Fruit fly (Drosophila melanogaster): ENCODE results near the gene CG33099.

Gene CG33099

dm6 chr3R:22547585-22548022 lies 17.2 kb upstream of the CG33099 start, which contains the start of gene AdipoR (continued):
- TF ChIP-seq Side (GFP tag; optimal IDR thresholded peaks at IDR 0.05): peak; percentile 19
- TF ChIP-seq CG10147 (GFP tag; optimal IDR thresholded peaks at IDR 0.05): peak; percentile 39
- peak; percentile 97 for TF ChIP-seq pzg (GFP tag; optimal IDR thresholded peaks at IDR 0.05)
- peak; percentile 79 for TF ChIP-seq sens (GFP tag)
- peak; percentile 33 for TF ChIP-seq pfk (GFP tag; optimal IDR thresholded peaks at IDR 0.05)
- peak; percentile 55 for TF ChIP-seq knrl (GFP tag; IDR thresholded peaks at IDR 0.05; ENCODE audit: partially characterized antibody)
- peak; percentile 58 for TF ChIP-seq Ets97D (GFP tag; optimal IDR thresholded peaks at IDR 0.05)
- peak; percentile 14 for TF ChIP-seq CG13775 (GFP tag; optimal IDR thresholded peaks at IDR 0.05)
- TF ChIP-seq CG13296 (GFP tag; optimal IDR thresholded peaks at IDR 0.05): no peak
- peak; percentile 5 for TF ChIP-seq CG15601 (tag; optimal IDR thresholded peaks at IDR 0.05)
- TF ChIP-seq nau (GFP tag; optimal IDR thresholded peaks at IDR 0.05): peak; percentile 38
- no peak for TF ChIP-seq tin (GFP tag; optimal IDR thresholded peaks at IDR 0.05)
- TF ChIP-seq Fer1 (GFP tag; optimal IDR thresholded peaks at IDR 0.05): peak; percentile 39
- peak; percentile 83 for TF ChIP-seq sqz (GFP tag; optimal IDR thresholded peaks at IDR 0.05)
- no peak for TF ChIP-seq MTF-1 (GFP tag; optimal IDR thresholded peaks at IDR 0.05; ENCODE audit: borderline replicate concordance)
- peak; percentile 34 for TF ChIP-seq CG12155 (GFP tag; optimal IDR thresholded peaks at IDR 0.05)
- TF ChIP-seq Rx (GFP tag; IDR thresholded peaks at IDR 0.05): no peak
- TF ChIP-seq YL-1 (GFP tag; optimal IDR thresholded peaks at IDR 0.05): peak; percentile 92
- TF ChIP-seq pum (GFP tag; optimal IDR thresholded peaks at IDR 0.05): peak; percentile 6
- no peak for TF ChIP-seq otp (GFP tag; IDR thresholded peaks at IDR 0.05)
- TF ChIP-seq CoRest (tag; optimal IDR thresholded peaks at IDR 0.05): peak; percentile 34
- TF ChIP-seq CG4730 (GFP tag; IDR thresholded peaks at IDR 0.05): no peak
- 0 out of 2 replicates have a peak, but pooled peaks have one; percentile 41 for TF ChIP-seq ato (GFP tag; IDR thresholded peaks at IDR 0.05; ENCODE audit: partially characterized antibody)
- no peak for TF ChIP-seq CG16863 (GFP tag; optimal IDR thresholded peaks at IDR 0.05)
- peak; percentile 32 for TF ChIP-seq Jarid2 (GFP tag; optimal IDR thresholded peaks at IDR 0.05)
- TF ChIP-seq CG12299 (tag; optimal IDR thresholded peaks at IDR 0.05): peak; percentile 32
- peak; percentile 5 for TF ChIP-seq D19A (tag; optimal IDR thresholded peaks at IDR 0.05)
- TF ChIP-seq disco-r (GFP tag; optimal IDR thresholded peaks at IDR 0.05): no peak
- peak; percentile 51 for TF ChIP-seq Dref (GFP tag; IDR thresholded peaks at IDR 0.05)
- TF ChIP-seq Hr51 (GFP tag; optimal IDR thresholded peaks at IDR 0.05): peak in 1 of 2 experiments; percentile 31
- TF ChIP-seq en (GFP tag; optimal IDR thresholded peaks at IDR 0.05): no peak
- TF ChIP-seq Mrtf (GFP tag; IDR thresholded peaks at IDR 0.05): no peak
- peak; percentile 26 for TF ChIP-seq CG4282 (GFP tag; optimal IDR thresholded peaks at IDR 0.05)
- TF ChIP-seq pan (optimal IDR thresholded peaks at IDR 0.05): no peak
- TF ChIP-seq pan (GFP tag; optimal IDR thresholded peaks at IDR 0.05 in 1 of 2, IDR thresholded peaks at IDR 0.05 in 1 of 2): peak in 1 of 2 experiments; percentile 18
- TF ChIP-seq CG8388 (GFP tag; optimal IDR thresholded peaks at IDR 0.05): peak; percentile 2
- TF ChIP-seq CG12391 (tag; optimal IDR thresholded peaks at IDR 0.05): peak; percentile 35
- TF ChIP-seq amos (GFP tag; IDR thresholded peaks at IDR 0.05; ENCODE audit: partially characterized antibody): peak; percentile 63; the same call in 1 of the 2 replicates
- TF ChIP-seq unc-4 (GFP tag; IDR thresholded peaks at IDR 0.05; ENCODE audit: partially characterized antibody): peak; percentile 53
- peak; percentile 74 for TF ChIP-seq Myb (GFP tag; optimal IDR thresholded peaks at IDR 0.05)
- TF ChIP-seq hkb (optimal IDR thresholded peaks at IDR 0.05): no peak
- peak; percentile 28; the same call in 1 of the 2 replicates for TF ChIP-seq hkb (GFP tag; IDR thresholded peaks at IDR 0.05)
- no peak for TF ChIP-seq CG2875 (GFP tag; optimal IDR thresholded peaks at IDR 0.05)
- TF ChIP-seq CG14710 (tag; optimal IDR thresholded peaks at IDR 0.05): peak; percentile 80
- peak; percentile 14 for TF ChIP-seq CG13424 (tag; optimal IDR thresholded peaks at IDR 0.05)
- peak; percentile 30; the same call in 1 of the 2 replicates for TF ChIP-seq CG31441 (GFP tag; IDR thresholded peaks at IDR 0.05)
- peak; percentile 11 for TF ChIP-seq CG7839 (tag; optimal IDR thresholded peaks at IDR 0.05)
- TF ChIP-seq CG9932 (GFP tag; IDR thresholded peaks at IDR 0.05): peak; percentile 20; the same call in 1 of the 2 replicates
- TF ChIP-seq Chrac-16 (GFP tag; optimal IDR thresholded peaks at IDR 0.05): peak; percentile 13
- TF ChIP-seq sna (GFP tag; IDR thresholded peaks at IDR 0.05; ENCODE audit: partially characterized antibody): 0 out of 2 replicates have a peak, but pooled peaks have one; percentile 29

All from whole organism, embryonic.